Fruit fly (Drosophila melanogaster) whole organism, embryonic: ENCODE measurements around the gene CG11975.

Source experiments
- B-H2 ChIP-seq: fragments of 200-800 bp; sonication (Bioruptor generic); optimal IDR thresholded peaks from 2 replicates; lab custom pipeline; 2018; ENCODE audit warnings: missing biosample characterization, mild to moderate bottlenecking, missing genetic modification characterization
- CG10147 ChIP-seq: fragments of 200-800 bp; sonication (Bioruptor generic); optimal IDR thresholded peaks from 2 replicates; lab custom pipeline; 2019; ENCODE audit warnings: missing biosample characterization, mild to moderate bottlenecking, missing genetic modification characterization, moderate library complexity
- CG11696 ChIP-seq: fragments of 200-800 bp; sonication (Bioruptor generic); IDR thresholded peaks from 2 replicates; pipeline ENCODE4 v1.3.6; 2022; ENCODE audit warnings: missing biosample characterization, missing genetic modification characterization
- CG12155 ChIP-seq: fragments of 200-800 bp; sonication (Bioruptor generic); optimal IDR thresholded peaks from 3 replicates; lab custom pipeline; 2016; ENCODE audit warnings: missing biosample characterization, missing genetic modification characterization
- CG12769 ChIP-seq: fragments of 200-800 bp; sonication (Bioruptor generic); optimal IDR thresholded peaks from 2 replicates; lab custom pipeline; 2019; ENCODE audit warnings: missing biosample characterization, mild to moderate bottlenecking, missing genetic modification characterization, moderate library complexity
- CG15601 ChIP-seq: fragments of 200-800 bp; sonication (Bioruptor generic); optimal IDR thresholded peaks from 3 replicates; lab custom pipeline; 2019; ENCODE audit warnings: missing biosample characterization, mild to moderate bottlenecking, missing genetic modification characterization, moderate library complexity
- CG17802 ChIP-seq: fragments of 200-800 bp; sonication (Bioruptor generic); optimal IDR thresholded peaks from 2 replicates; lab custom pipeline; 2018; ENCODE audit warnings: missing biosample characterization, mild to moderate bottlenecking, missing genetic modification characterization, moderate library complexity
- CG2712 ChIP-seq: fragments of 200-800 bp; optimal IDR thresholded peaks from 3 replicates; lab custom pipeline; 2019; ENCODE audit warnings: missing biosample characterization, mild to moderate bottlenecking, missing genetic modification characterization, moderate library complexity
- CG30431 ChIP-seq: fragments of 200-800 bp; sonication (Bioruptor generic); optimal IDR thresholded peaks from 2 replicates; lab custom pipeline; 2017; ENCODE audit warnings: missing biosample characterization, missing genetic modification characterization
- CG31441 ChIP-seq: fragments of 200-800 bp; sonication (Bioruptor generic); IDR thresholded peaks from 2 replicates; pipeline ENCODE4 v1.3.6; 2022; ENCODE audit warnings: missing biosample characterization, missing genetic modification characterization
- CG32772 ChIP-seq: fragments of 200-800 bp; sonication (Bioruptor generic); IDR thresholded peaks from 2 replicates; pipeline ENCODE4 v1.3.6; 2022; ENCODE audit warnings: missing biosample characterization, missing genetic modification characterization
- CG4328 ChIP-seq: fragments of 200-800 bp; sonication (Bioruptor generic); optimal IDR thresholded peaks from 3 replicates; lab custom pipeline; 2017; ENCODE audit warnings: missing biosample characterization, missing genetic modification reagents, missing genetic modification characterization
- CG8290 ChIP-seq, 3 experiments: fragments of 200-800 bp; sonication (Bioruptor generic); optimal IDR thresholded peaks; 2 replicates each; lab custom pipeline; 2016 to 2019; ENCODE audit warnings: missing biosample characterization in 3 of 3, missing genetic modification characterization in 3 of 3, mild to moderate bottlenecking in 2 of 3, moderate library complexity in 1 of 3
- CG9797 ChIP-seq: fragments of 200-800 bp; sonication (Bioruptor generic); optimal IDR thresholded peaks from 3 replicates; lab custom pipeline; 2018; ENCODE audit warnings: missing biosample characterization, mild to moderate bottlenecking, missing genetic modification characterization
- CkIIα-i1 ChIP-seq: fragments of 200-800 bp; sonication (Bioruptor generic); IDR thresholded peaks from 2 replicates; pipeline ENCODE4 v1.3.6; 2022; ENCODE audit warnings: missing biosample characterization, missing genetic modification characterization
- Doc3 ChIP-seq: fragments of 200-800 bp; sonication (Bioruptor generic); IDR thresholded peaks from 3 replicates; pipeline ENCODE4 v1.3.6; 2022; ENCODE audit warnings: missing biosample characterization, missing genetic modification characterization; ENCODE audit not compliant: partially characterized antibody
- E2f1 ChIP-seq: fragments of 200-800 bp; sonication (Bioruptor generic); IDR thresholded peaks from 2 replicates; pipeline ENCODE4 v1.3.6; 2022; ENCODE audit warnings: missing biosample characterization, missing genetic modification characterization
- ERR ChIP-seq: fragments of 200-800 bp; sonication (Bioruptor generic); optimal IDR thresholded peaks from 2 replicates; lab custom pipeline; 2016; ENCODE audit warnings: missing biosample characterization, missing genetic modification characterization
- HmgD ChIP-seq: fragments of 200-800 bp; sonication (Bioruptor generic); optimal IDR thresholded peaks from 3 replicates; lab custom pipeline; 2016; ENCODE audit warnings: missing biosample characterization, missing genetic modification characterization
- HmgZ ChIP-seq: fragments of 200-800 bp; sonication (Bioruptor generic); optimal IDR thresholded peaks from 2 replicates; lab custom pipeline; 2018; ENCODE audit warnings: missing biosample characterization, mild to moderate bottlenecking, missing genetic modification characterization
- Mes4 ChIP-seq: fragments of 200-800 bp; sonication (Bioruptor generic); optimal IDR thresholded peaks from 2 replicates; lab custom pipeline; 2016; ENCODE audit warnings: missing biosample characterization, missing genetic modification characterization
- Pdp1 ChIP-seq, 2 experiments: fragments of 200-800 bp; sonication (Bioruptor generic); optimal IDR thresholded peaks; 3 replicates each; lab custom pipeline; 2016; ENCODE audit warnings: missing biosample characterization in 2 of 2, missing genetic modification characterization in 2 of 2, mild to moderate bottlenecking in 1 of 2, moderate library complexity in 1 of 2
- Sry-δ ChIP-seq: fragments of 200-800 bp; sonication (Bioruptor generic); optimal IDR thresholded peaks from 2 replicates; lab custom pipeline; 2016; ENCODE audit warnings: missing biosample characterization, missing genetic modification characterization
- Trl ChIP-seq, 3 experiments: fragments of >200 bp in 2 of 3; fragments of 200-800 bp in 1 of 3; sonication (Bioruptor generic) in 1 of 3; optimal IDR thresholded peaks; 2 replicates in 1 of 3; 3 replicates in 2 of 3; lab custom pipeline; 2016 to 2017; ENCODE audit warnings: missing biosample characterization in 1 of 3, missing genetic modification characterization in 1 of 3
- bcd ChIP-seq: fragments of 200-800 bp; sonication (Bioruptor generic); optimal IDR thresholded peaks from 2 replicates; lab custom pipeline; 2017; ENCODE audit warnings: missing biosample characterization, mild to moderate bottlenecking, missing genetic modification characterization
- btn ChIP-seq: fragments of 200-800 bp; sonication (Bioruptor generic); optimal IDR thresholded peaks from 2 replicates; lab custom pipeline; 2016; ENCODE audit warnings: missing biosample characterization, missing genetic modification characterization
- caup ChIP-seq: fragments of 200-800 bp; sonication (Bioruptor generic); optimal IDR thresholded peaks from 3 replicates; lab custom pipeline; 2017; ENCODE audit warnings: missing biosample characterization, mild to moderate bottlenecking, missing genetic modification characterization, moderate library complexity; ENCODE audit not compliant: severe bottlenecking
- chinmo ChIP-seq: fragments of 200-800 bp; sonication (Bioruptor generic); IDR thresholded peaks from 4 replicates; pipeline ENCODE4 v1.3.6; 2022; ENCODE audit warnings: missing biosample characterization, missing genetic modification characterization; ENCODE audit not compliant: partially characterized antibody
- dimm ChIP-seq: fragments of 200-800 bp; sonication (Bioruptor generic); IDR thresholded peaks from 2 replicates; pipeline ENCODE4 v1.3.6; 2022; ENCODE audit warnings: missing biosample characterization, missing genetic modification characterization
- dmrt11E ChIP-seq: fragments of 200-800 bp; sonication (Bioruptor generic); optimal IDR thresholded peaks from 3 replicates; lab custom pipeline; 2018; ENCODE audit warnings: missing biosample characterization, mild to moderate bottlenecking, missing genetic modification characterization, moderate library complexity
- fd64A ChIP-seq: fragments of 200-800 bp; sonication (Bioruptor generic); optimal IDR thresholded peaks from 3 replicates; lab custom pipeline; 2018; ENCODE audit warnings: missing biosample characterization, mild to moderate bottlenecking, missing genetic modification characterization
- fru ChIP-seq: fragments of >200 bp; optimal IDR thresholded peaks from 2 replicates; lab custom pipeline; 2017
- ftz-f1 ChIP-seq: fragments of 200-800 bp; sonication (Bioruptor generic); optimal IDR thresholded peaks from 2 replicates; lab custom pipeline; 2016; ENCODE audit warnings: missing biosample characterization, missing genetic modification characterization
- gcm ChIP-seq: fragments of 200-800 bp; sonication (Bioruptor generic); optimal IDR thresholded peaks from 2 replicates; lab custom pipeline; 2019; ENCODE audit warnings: missing biosample characterization, mild to moderate bottlenecking, missing genetic modification characterization, moderate library complexity
- gem ChIP-seq: fragments of 200-800 bp; sonication (Bioruptor generic); optimal IDR thresholded peaks from 2 replicates; lab custom pipeline; 2019; ENCODE audit warnings: missing biosample characterization, mild to moderate bottlenecking, missing genetic modification characterization, moderate library complexity
- grau ChIP-seq: fragments of 200-800 bp; optimal IDR thresholded peaks from 3 replicates; lab custom pipeline; 2019; ENCODE audit warnings: missing biosample characterization, mild to moderate bottlenecking, missing genetic modification characterization, moderate library complexity
- gt ChIP-seq: fragments of 200-800 bp; sonication (Bioruptor generic); IDR thresholded peaks from 2 replicates; pipeline ENCODE4 v1.3.6; 2022; ENCODE audit warnings: missing biosample characterization, missing genetic modification characterization
- lbe ChIP-seq: fragments of 200-800 bp; sonication (Bioruptor generic); optimal IDR thresholded peaks from 2 replicates; lab custom pipeline; 2016; ENCODE audit warnings: missing biosample characterization, mild to moderate bottlenecking, missing genetic modification characterization
- lov ChIP-seq, 2 experiments: fragments of 200-800 bp in 1 of 2; fragments of >200 bp in 1 of 2; sonication (Bioruptor generic) in 1 of 2; IDR thresholded peaks in 1 of 2; optimal IDR thresholded peaks in 1 of 2; 2 replicates in 1 of 2; 3 replicates in 1 of 2; pipeline versions ENCODE4 v1.3.6 to Lab custom; 2017 to 2022; ENCODE audit warnings: missing biosample characterization in 1 of 2, missing genetic modification characterization in 1 of 2
- run ChIP-seq: fragments of 200-800 bp; sonication (Bioruptor generic); optimal IDR thresholded peaks from 3 replicates; lab custom pipeline; 2018; ENCODE audit warnings: missing biosample characterization, mild to moderate bottlenecking, missing genetic modification characterization
- scrt ChIP-seq: fragments of 200-800 bp; sonication (Bioruptor generic); optimal IDR thresholded peaks from 2 replicates; lab custom pipeline; 2018; ENCODE audit warnings: missing biosample characterization, mild to moderate bottlenecking, missing genetic modification characterization, moderate library complexity
- sens ChIP-seq: fragments of 200-800 bp; sonication (Bioruptor generic); peaks from one replicate; lab custom pipeline; 2016; ENCODE audit warnings: missing biosample characterization, missing genetic modification characterization
- shn ChIP-seq: fragments of 200-800 bp; sonication (Bioruptor generic); optimal IDR thresholded peaks from 3 replicates; lab custom pipeline; 2016; ENCODE audit warnings: missing biosample characterization, missing genetic modification characterization
- sug ChIP-seq: fragments of 200-800 bp; optimal IDR thresholded peaks from 2 replicates; lab custom pipeline; 2019; ENCODE audit warnings: missing biosample characterization, mild to moderate bottlenecking, missing genetic modification characterization, moderate library complexity
- tin ChIP-seq: fragments of 200-800 bp; sonication (Bioruptor generic); optimal IDR thresholded peaks from 3 replicates; lab custom pipeline; 2016; ENCODE audit warnings: missing biosample characterization, missing genetic modification characterization
- tna ChIP-seq: fragments of 200-800 bp; sonication (Bioruptor generic); IDR thresholded peaks from 2 replicates; pipeline ENCODE4 v1.3.6; 2022; ENCODE audit warnings: missing biosample characterization, missing genetic modification characterization; ENCODE audit not compliant: partially characterized antibody
- toy ChIP-seq: fragments of 200-800 bp; sonication (Bioruptor generic); IDR thresholded peaks from 2 replicates; pipeline ENCODE4 v1.3.6; 2022; ENCODE audit warnings: missing biosample characterization, missing genetic modification characterization
- wdn ChIP-seq: fragments of 200-800 bp; sonication (Bioruptor generic); IDR thresholded peaks from 2 replicates; pipeline ENCODE4 v1.3.6; 2022; ENCODE audit warnings: missing biosample characterization, missing genetic modification characterization

CG11975 gene

dm6 chr3R:9031797-9032418 is 38.9 kb downstream of the CG11975 start (continued):
- TF ChIP-seq caup (peak; percentile 83), wdn (GFP tag; lab: Robert Waterston, UW) (peak; percentile 84; the same call in 1 of the 2 replicates), gcm (GFP tag; lab: Kevin White, UChicago) (peak; percentile 68), HmgZ (peak; percentile 85), fd64A (GFP tag; lab: Kevin White, UChicago) (peak; percentile 69), gem (tag; lab: Kevin White, UChicago) (peak; percentile 91), ERR (GFP tag; lab: Kevin White, UChicago) (peak; percentile 75), CG2712 (tag; lab: Kevin White, UChicago) (peak; percentile 86), CG4328 (GFP tag; lab: Kevin White, UChicago) (no peak), B-H2 (GFP tag; lab: Kevin White, UChicago) (no peak), Trl (optimal IDR thresholded peaks at IDR 0.05; lab: Kevin White, UChicago) (no peak), Trl (GFP tag; optimal IDR thresholded peaks at IDR 0.05; lab: Kevin White, UChicago) (peak; percentile 85), Pdp1 (GFP tag; optimal IDR thresholded peaks at IDR 0.05; lab: Kevin White, UChicago) (peak; percentile 63 to 83), grau (peak; percentile 84), shn (peak; percentile 74), gt (GFP tag; lab: Robert Waterston, UW) (peak; percentile 77), toy (GFP tag; lab: Robert Waterston, UW) (peak; percentile 71; the same call in 1 of the 2 replicates), CG8290 (GFP tag; optimal IDR thresholded peaks at IDR 0.05; lab: Kevin White, UChicago) (peak; percentile 53), CG8290 (tag; optimal IDR thresholded peaks at IDR 0.05; lab: Kevin White, UChicago) (peak in 1 of 2 experiments; percentile 81), lbe (GFP tag; lab: Kevin White, UChicago) (peak; percentile 92), CG11696 (GFP tag; lab: Robert Waterston, UW) (peak; percentile 98), sug (tag; lab: Kevin White, UChicago) (peak; percentile 36), ftz-f1 (GFP tag; lab: Kevin White, UChicago) (peak; percentile 18), Mes4 (GFP tag; lab: Kevin White, UChicago) (peak; percentile 65), tna (GFP tag; lab: Robert Waterston, UW) (no peak), run (peak; percentile 79), fru (no peak), CG12769 (peak; percentile 83), dmrt11E (tag; lab: Kevin White, UChicago) (peak; percentile 60), CG32772 (peak; percentile 90), CG17802 (peak; percentile 64), CG12155 (GFP tag; lab: Kevin White, UChicago) (peak; percentile 79), tin (GFP tag; lab: Kevin White, UChicago) (peak; percentile 86), btn (GFP tag; lab: Kevin White, UChicago) (peak; percentile 74), CG30431 (GFP tag; lab: Kevin White, UChicago) (peak; percentile 76), CG9797 (GFP tag; lab: Kevin White, UChicago) (no peak), chinmo (GFP tag; lab: Robert Waterston, UW) (no peak), scrt (GFP tag; lab: Kevin White, UChicago) (peak; percentile 73), CkIIα-i1 (GFP tag; lab: Robert Waterston, UW) (peak; percentile 79), bcd (GFP tag; lab: Kevin White, UChicago) (peak; percentile 87), HmgD (GFP tag; lab: Kevin White, UChicago) (peak; percentile 72), Sry-δ (GFP tag; lab: Kevin White, UChicago) (peak; percentile 49), CG31441 (GFP tag; lab: Robert Waterston, UW) (peak; percentile 81), dimm (no peak; the same call in 1 of the 2 replicates), E2f1 (GFP tag; lab: Robert Waterston, UW) (peak; percentile 86), CG10147 (GFP tag; lab: Kevin White, UChicago) (peak; percentile 79), Doc3 (GFP tag; lab: Robert Waterston, UW) (no peak), CG15601 (peak; percentile 61), sens (GFP tag; lab: Kevin White, UChicago) (peak; percentile 97), lov (optimal IDR thresholded peaks at IDR 0.05; lab: Kevin White, UChicago) (no peak), lov (GFP tag; IDR thresholded peaks at IDR 0.05; lab: Robert Waterston, UW) (peak; percentile 85)
